Fruit fly (Drosophila melanogaster): Measurements from ENCODE around the gene ssp6.

The ssp6 gene

DNA sequence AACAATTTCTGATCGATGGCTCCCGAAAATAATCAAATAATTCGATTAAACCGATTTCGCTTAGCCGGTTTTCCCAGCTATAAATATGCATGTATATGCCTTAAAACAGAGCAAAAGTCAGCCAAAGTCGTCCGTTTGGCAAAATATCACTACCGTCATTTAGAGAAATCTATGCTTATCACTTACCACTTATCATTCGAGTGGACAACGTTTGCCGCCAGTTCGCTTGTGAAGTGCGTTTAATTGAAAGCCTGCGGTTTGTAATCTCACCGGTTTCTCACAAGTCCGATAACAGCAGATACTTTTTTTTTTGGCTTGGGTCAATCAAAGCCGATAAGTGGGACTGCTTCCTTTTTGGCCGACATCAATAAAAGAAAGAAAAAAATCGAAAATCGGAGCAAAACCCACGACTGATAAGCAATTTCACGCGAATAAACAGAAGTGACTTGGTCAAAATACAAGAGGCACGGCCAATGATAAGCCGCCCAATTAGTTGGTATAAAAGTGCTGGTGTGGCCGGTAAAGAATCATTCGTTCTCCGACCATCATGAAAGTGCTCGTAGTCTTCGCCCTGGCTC lies 26.2 kb upstream of the ssp6 start, which contains the start of gene Jon65Aiii:
Jon65Aiii (plus strand) TSS at position 528 of the 578 bp plus-strand sequence.
- TF ChIP-seq h (GFP tag; optimal IDR thresholded peaks at IDR 0.05) (peak; percentile 88), CrebA (GFP tag; optimal IDR thresholded peaks at IDR 0.05; ENCODE audit: borderline replicate concordance) (peak; percentile 32), Dif (GFP tag; optimal IDR thresholded peaks at IDR 0.05; ENCODE audit: partially characterized antibody) (no peak), pan (optimal IDR thresholded peaks at IDR 0.05) (no peak), dl (GFP tag; optimal IDR thresholded peaks at IDR 0.05; ENCODE audit: insufficient read depth in 1 of 2, partially characterized antibody in 2 of 2) (peak in 1 of 2 experiments; percentile 62)

DNA sequence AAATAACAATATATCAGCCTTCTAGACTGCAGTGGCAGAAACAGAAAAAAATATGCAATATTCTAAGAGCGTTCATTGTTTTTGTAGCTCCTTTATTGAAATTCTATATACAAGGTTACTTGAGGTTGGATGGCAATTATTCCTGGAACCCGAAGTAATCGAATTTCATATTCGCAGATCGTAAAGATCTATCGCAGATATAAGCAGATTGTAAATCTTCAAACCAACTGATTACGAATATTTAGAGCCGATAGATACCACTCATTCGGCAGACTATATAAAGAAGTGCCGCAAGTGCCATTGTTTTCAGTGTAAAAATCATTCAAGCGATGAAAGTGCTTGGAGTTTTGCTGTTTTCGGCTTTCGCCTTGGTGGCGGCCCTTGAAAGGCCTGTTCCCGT lies 24.5 kb upstream of the ssp6 start, which contains the start of gene Jon65Aii:
Jon65Aii (plus strand) TSS at position 301 of the 400 bp plus-strand sequence.
- TF ChIP-seq Hnf4 (GFP tag; optimal IDR thresholded peaks at IDR 0.05) (no peak), h (GFP tag; optimal IDR thresholded peaks at IDR 0.05) (no peak), brk (GFP tag; optimal IDR thresholded peaks at IDR 0.05) (no peak), fru (GFP tag; optimal IDR thresholded peaks at IDR 0.05) (no peak), Hr83 (GFP tag; optimal IDR thresholded peaks at IDR 0.05; ENCODE audit: poor library complexity, severe bottlenecking) (no peak), woc (GFP tag; optimal IDR thresholded peaks at IDR 0.05) (no peak), Dif (GFP tag; optimal IDR thresholded peaks at IDR 0.05; ENCODE audit: partially characterized antibody) (no peak), OdsH (GFP tag; optimal IDR thresholded peaks at IDR 0.05) (no peak), CG32264 (GFP tag; optimal IDR thresholded peaks at IDR 0.05) (no peak), jim (GFP tag; optimal IDR thresholded peaks at IDR 0.05) (no peak)

DNA sequence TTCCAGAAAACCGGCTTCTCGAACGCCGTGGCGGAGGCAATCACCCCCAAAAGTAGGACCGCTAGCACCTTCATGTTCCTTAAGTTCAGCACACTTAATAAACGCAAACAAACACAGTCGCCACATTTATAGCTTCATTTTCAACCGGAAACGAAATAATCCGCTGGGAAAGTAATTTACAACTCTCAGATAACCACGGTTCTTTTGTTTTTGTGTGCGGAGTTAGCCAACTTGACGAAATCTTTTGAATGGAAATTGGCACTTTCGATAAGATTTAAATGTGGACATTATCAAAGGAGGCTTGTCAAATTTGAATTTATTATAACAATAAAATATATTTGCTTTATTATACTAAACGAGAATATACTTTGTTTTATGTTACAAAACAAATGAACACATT lies 22.2 kb upstream of the ssp6 start, which contains the start of gene Jon65Ai:
Jon65Ai (minus strand) TSS at position 101 of the 400 bp plus-strand sequence.
- no peak for TF ChIP-seq Rel (GFP tag; optimal IDR thresholded peaks at IDR 0.05)
- TF ChIP-seq Rel (tag; optimal IDR thresholded peaks at IDR 0.05): peak; percentile 80
- no peak for TF ChIP-seq lola (GFP tag; optimal IDR thresholded peaks at IDR 0.05)

dm6 chr3L:6054803-6055202 lies 21.7 kb upstream of the ssp6 start, which contains the start of gene tant:
Gene tant, plus strand, starts transcription at chr3L:6055136.
- TF ChIP-seq Rel (GFP tag; optimal IDR thresholded peaks at IDR 0.05): no peak
- peak; percentile 25 for TF ChIP-seq Rel (tag; optimal IDR thresholded peaks at IDR 0.05)
- TF ChIP-seq h (GFP tag; optimal IDR thresholded peaks at IDR 0.05): peak; percentile 5
- TF ChIP-seq Jra (GFP tag; optimal IDR thresholded peaks at IDR 0.05): no peak
- TF ChIP-seq Hr83 (GFP tag; optimal IDR thresholded peaks at IDR 0.05; ENCODE audit: poor library complexity, severe bottlenecking): peak; percentile 27
- peak; percentile 14 for TF ChIP-seq dmrt93B (GFP tag; optimal IDR thresholded peaks at IDR 0.05)
- peak; percentile 46 for TF ChIP-seq Myc (optimal IDR thresholded peaks at IDR 0.05)

- TF ChIP-seq br (GFP tag; optimal IDR thresholded peaks at IDR 0.05) (peak; percentile 4), rgr (GFP tag; optimal IDR thresholded peaks at IDR 0.05) (peak; percentile 41), Dif (GFP tag; optimal IDR thresholded peaks at IDR 0.05; ENCODE audit: partially characterized antibody) (no peak), HLH106 (tag; optimal IDR thresholded peaks at IDR 0.05) (peak; percentile 22), dmrt93B (GFP tag; optimal IDR thresholded peaks at IDR 0.05) (peak; percentile 15)
These were observed 17.3 kb upstream of the ssp6 start, which contains the start of gene CG6592 for dm6 chr3L:6059062-6059708. Gene CG6592, plus strand, starts transcription at chr3L:6059658.

dm6 chr3L:6062860-6063607 lies 13.5 kb upstream of the ssp6 start, which contains the start of gene CG10472:
Gene CG10472, minus strand, starts transcription at chr3L:6062910.
- TF ChIP-seq Mio (GFP tag; optimal IDR thresholded peaks at IDR 0.05): no peak
- TF ChIP-seq Dfd (GFP tag; optimal IDR thresholded peaks at IDR 0.05): no peak
- no peak for TF ChIP-seq foxo (GFP tag; optimal IDR thresholded peaks at IDR 0.05)
- no peak for TF ChIP-seq CG9705 (GFP tag; optimal IDR thresholded peaks at IDR 0.05)
- TF ChIP-seq dsf (GFP tag; optimal IDR thresholded peaks at IDR 0.05; ENCODE audit: borderline replicate concordance): no peak
- no peak for TF ChIP-seq lola (GFP tag; optimal IDR thresholded peaks at IDR 0.05)

Data from whole organism, wandering third instar larva.